Fruit fly (Drosophila melanogaster): Measurements from ENCODE around the gene CG14321.
A peak's percentile ranks its signal among the peaks of the same experiment; 100 is the strongest.

- TF ChIP-seq CG8159 (tag; optimal IDR thresholded peaks at IDR 0.05): peak; percentile 88
- peak; percentile 71 for TF ChIP-seq Pif1A (GFP tag; optimal IDR thresholded peaks at IDR 0.05)
Observed at dm6 chr3R:17701971-17702845, 31.2 kb upstream of the CG14321 start.
